Worm (Caenorhabditis elegans) whole organism, dauer: ENCODE measurements around the gene svop-1.

Source experiments
- unc-62 ChIP-seq: sonication (generic microtip); optimal IDR thresholded peaks from 2 replicates; lab custom pipeline; 2017; ENCODE audit warnings: missing biosample characterization, missing genetic modification reagents, missing genetic modification characterization

svop-1 gene

DNA sequence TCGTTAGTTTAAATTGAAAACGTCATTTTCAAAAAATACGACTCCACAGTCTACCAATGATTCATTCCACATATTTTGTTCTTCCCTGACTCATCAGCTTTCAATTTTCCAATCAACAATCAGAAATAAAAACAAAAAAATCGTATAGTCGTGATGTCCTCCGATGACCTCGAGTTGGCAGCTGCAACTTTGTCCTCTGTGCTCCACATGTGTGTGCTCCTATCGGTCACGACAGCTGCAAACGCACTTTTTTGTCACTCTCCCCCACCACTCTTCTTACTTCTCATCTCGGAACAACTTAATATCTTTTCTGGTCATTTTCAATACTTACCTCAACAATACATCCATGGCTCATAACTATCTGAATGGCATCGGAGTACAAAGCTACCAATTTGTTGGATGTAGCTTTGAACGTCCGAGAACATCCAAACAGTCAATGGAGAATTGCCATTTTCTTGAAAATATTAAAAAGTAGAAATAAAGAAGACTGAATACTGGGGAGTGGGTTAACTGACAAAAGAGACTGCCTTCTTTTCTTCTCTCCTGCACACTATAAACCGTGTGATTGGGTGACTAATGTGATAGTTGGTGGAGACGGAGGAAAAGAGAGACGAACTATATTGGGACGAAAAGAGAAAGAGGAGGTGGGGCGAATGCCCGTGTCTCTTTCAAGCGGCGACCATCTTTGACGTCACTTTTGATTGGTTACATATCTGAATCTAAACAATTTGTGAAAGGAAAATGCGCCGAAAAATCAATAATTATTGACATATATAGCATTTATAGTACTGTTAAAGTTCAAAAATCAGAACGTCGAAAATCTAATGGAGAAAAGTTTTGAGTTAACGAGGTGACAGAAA is 18.1 kb downstream of the svop-1 start:
- no peak for TF ChIP-seq unc-62

ce11 chrIII:8866038-8866437 is 19.2 kb downstream of the svop-1 start:
- TF ChIP-seq unc-62, result no peak

DNA sequence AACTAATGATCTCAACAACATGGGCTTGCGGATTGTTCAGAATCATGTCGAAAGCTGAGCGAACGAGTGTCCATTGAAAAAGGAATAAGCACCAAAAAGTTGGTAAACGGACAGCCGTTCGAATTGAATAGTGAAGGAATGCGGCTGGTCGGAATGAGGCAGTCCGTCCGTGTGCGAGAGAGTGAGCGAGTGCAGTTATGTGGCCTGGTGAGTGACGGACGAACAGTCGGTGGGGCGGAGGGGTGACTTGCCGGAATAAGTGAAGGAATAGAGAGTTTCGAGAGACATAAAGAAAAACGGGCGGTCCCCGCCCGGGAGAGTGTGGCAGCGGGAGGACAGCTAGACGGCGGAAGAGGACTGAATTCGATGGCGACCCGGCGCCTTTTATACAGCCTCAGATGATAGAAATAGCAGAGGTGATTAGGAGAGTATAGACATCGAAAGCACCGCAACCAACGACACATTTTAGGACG is 20.0 kb downstream of the svop-1 start:
- TF ChIP-seq unc-62, result no peak

DNA sequence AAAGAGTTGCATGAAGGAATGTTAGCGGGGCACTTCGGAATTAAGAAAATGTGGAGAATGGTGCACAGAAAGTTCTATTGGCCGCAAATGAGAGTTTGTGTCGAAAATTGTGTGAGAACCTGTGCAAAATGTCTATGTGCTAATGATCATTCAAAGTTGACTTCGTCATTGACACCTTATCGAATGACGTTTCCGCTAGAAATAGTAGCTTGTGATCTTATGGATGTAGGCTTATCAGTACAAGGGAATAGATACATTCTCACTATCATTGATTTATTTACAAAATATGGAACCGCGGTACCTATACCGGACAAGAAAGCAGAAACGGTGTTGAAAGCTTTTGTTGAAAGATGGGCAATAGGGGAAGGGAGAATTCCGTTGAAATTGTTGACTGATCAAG is 26.8 kb downstream of the svop-1 start:
- no peak for TF ChIP-seq unc-62

DNA sequence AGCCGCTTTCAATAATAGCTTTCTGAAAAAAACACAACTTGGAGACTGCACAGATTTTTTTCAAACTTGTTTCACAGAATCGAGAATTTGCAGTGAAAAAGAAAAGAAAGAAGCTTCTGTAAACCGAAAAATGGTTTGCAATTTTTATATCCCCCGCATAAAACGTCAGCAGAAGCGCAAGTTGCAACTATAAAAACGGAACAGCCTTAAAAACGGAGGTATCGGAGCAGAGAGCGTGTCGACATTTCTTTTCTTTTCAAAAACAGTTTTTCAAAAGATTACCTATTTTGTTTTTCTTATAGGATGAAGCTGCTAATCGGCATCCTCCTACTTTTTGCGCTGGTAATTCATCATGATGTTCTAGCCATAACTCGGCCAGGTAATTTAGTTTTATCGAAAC is 33.3 kb downstream of the svop-1 start, which contains the start of gene plg-1:
Gene plg-1, plus strand, starts transcription at position 301 of the 400 bp plus-strand sequence.
- no peak for TF ChIP-seq unc-62

ce11 chrIII:8850482-8851047 is 34.7 kb downstream of the svop-1 start, which contains the start of gene F44E2.9:
Gene F44E2.9 (minus strand): TSS chrIII:8850532.
- no peak for TF ChIP-seq unc-62

DNA sequence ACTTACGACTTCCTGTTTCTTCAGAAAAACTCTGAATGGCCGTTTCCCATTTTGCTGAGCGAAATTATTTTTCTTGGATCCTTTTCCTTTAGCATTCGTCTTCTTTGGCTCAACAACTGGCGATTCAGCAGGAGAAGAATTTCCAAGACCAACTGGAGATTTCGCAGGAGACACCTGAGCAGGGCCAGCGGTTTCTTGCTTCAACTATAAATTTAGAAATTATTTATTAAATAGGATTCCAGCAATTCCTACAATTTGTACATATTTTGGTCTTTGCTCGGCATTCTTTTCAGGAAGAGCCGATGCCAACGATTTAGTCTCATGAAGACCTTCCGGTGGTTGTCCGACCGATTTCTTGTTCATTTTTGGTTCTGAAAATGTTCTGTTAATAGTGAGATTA is 35.8 kb downstream of the svop-1 start, which contains the start of gene F44E2.8:
Gene F44E2.8, minus strand, starts transcription at position 371 of the 400 bp plus-strand sequence.
- no peak for TF ChIP-seq unc-62

ce11 chrIII:8848372-8848771 is 36.9 kb downstream of the svop-1 start, which contains the start of gene F44E2.7:
Gene F44E2.7 (minus strand): TSS chrIII:8848472.
- TF ChIP-seq unc-62, result no peak

DNA sequence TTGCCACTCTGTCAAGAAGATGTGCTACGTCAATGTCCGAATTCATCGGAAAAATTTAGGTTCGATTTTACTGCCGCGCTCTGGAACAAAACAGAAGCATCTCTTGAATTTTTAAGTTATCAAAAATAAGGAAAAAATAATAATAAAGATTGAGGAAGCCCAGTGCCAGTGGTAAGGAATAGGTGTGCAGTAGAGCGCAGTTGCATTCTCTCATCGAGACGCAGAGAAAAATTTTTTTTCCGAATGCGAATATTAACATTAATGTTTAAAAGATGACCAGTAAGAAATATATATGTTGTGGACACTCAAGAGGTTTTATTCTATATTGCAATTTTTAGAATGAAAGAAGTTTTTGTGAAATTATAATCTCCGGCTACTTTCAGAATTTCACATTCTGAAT is 37.6 kb downstream of the svop-1 start:
- TF ChIP-seq unc-62, result no peak

- no peak for TF ChIP-seq unc-62
Observed at ce11 chrIII:8845114-8845513, 40.2 kb downstream of the svop-1 start, which contains the start of gene F44E2.6. Gene F44E2.6 (minus strand): TSS chrIII:8845214.

ce11 chrIII:8844137-8844536 is 41.2 kb downstream of the svop-1 start:
- no peak for TF ChIP-seq unc-62

ce11 chrIII:8839813-8840212 is 45.5 kb downstream of the svop-1 start:
- TF ChIP-seq unc-62, result no peak

DNA sequence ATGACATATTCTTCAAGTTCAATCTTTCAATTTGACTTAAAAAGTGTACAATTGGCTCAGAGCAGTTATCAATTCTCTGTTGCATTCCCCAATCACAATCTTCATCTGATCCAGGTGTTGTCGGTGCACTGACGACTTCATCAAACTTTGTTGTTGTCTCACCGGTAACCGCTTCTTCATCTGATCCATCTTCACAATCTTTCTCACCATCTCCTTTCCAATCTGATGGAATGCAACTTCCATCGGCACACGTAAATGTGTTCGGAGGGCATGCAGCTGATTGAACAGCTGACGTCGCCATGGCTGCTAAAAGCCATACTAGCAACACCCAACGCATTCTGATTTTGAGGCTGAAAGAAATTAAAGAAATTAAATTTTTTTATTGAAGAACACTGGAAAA is 47.2 kb downstream of the svop-1 start, which contains the start of gene F44E2.4:
Gene F44E2.4, minus strand, starts transcription at position 350 of the 400 bp plus-strand sequence.
- TF ChIP-seq unc-62, result no peak
